Worm (Caenorhabditis elegans) whole organism, L4/young adult: ENCODE results near the gene str-35.

Experiments used
- W03F9.2 ChIP-seq: fragments of 150-350 bp; optimal IDR thresholded peaks from 2 replicates; lab custom pipeline; 2014; ENCODE audit warnings: missing biosample characterization, missing genetic modification characterization
- dao-5 ChIP-seq: sonication (generic microtip); optimal IDR thresholded peaks from 2 replicates; lab custom pipeline; 2016; ENCODE audit warnings: missing genotype, missing genetic modification characterization, moderate library complexity, missing compliant biosample characterization
- him-1 ChIP-seq: sonication (generic microtip); optimal IDR thresholded peaks from 2 replicates; lab custom pipeline; 2016; ENCODE audit warnings: missing genotype, missing genetic modification reagents, missing genetic modification characterization, missing compliant biosample characterization

str-35 gene

DNA sequence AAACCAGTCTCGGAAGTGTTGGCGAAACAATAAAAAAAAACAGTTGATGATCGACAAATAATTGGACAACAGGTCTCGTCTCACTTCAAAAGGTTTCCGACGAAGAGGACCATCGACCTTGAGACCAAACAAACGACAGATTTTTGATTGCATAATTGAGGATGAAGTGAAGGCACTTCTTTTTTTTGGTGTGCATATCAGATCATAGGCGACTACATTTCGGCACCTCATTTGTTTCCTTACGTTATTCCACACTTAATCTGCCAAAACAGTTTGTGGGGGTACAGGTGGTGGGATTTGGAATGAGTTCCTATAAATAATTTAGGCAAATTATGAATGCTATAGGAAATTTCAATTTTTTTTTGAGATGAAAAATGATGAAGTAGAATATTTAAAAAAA, 12.0 kb downstream of the str-35 start:
- TF ChIP-seq dao-5 (tag; lab: Kevin White, UChicago) = no peak
- no peak for TF ChIP-seq W03F9.2 (tag; lab: Kevin White, UChicago)
- no peak for TF ChIP-seq him-1 (tag; lab: Kevin White, UChicago)

DNA sequence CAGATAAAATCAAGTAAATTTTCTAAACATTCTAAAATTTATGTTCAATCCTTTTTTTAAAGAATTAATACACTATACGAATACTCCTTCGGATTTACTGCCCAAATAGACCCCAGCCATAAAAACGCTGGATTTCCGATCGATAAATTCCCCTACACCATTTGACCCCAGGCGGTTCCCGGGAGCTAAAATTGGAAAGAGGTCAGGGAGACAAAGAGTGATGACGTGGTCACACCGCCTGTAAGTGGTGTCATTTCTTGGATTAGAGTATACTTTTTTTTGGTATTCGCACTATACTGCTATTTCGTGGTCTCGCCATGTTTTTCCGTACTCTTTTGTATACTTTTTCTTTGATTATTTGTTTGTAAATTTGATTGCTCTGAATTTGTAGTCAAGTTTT, 13.2 kb downstream of the str-35 start:
- TF ChIP-seq W03F9.2 (tag; lab: Kevin White, UChicago) = no peak
- no peak for TF ChIP-seq him-1 (tag; lab: Kevin White, UChicago)
- TF ChIP-seq dao-5 (tag; lab: Kevin White, UChicago) = no peak

DNA sequence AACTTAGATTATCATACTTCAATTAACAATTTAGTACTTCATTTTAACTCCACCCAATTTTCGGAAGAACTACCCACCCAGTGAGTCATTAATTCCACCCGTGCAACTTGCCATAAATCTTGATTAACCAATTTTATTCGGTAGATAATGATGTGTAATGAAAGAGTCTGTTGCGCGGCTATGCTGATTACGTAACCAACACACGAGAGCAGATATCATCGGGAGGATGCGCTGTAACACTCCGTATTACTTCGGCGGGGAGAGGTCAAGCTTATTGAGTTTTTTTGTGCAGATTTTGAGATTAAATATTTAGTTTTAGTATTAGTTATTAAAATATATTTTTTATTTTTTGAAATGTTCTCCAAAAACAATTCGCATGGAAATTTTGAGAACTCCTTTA, 14.3 kb downstream of the str-35 start:
- no peak for TF ChIP-seq W03F9.2 (tag; lab: Kevin White, UChicago)

DNA sequence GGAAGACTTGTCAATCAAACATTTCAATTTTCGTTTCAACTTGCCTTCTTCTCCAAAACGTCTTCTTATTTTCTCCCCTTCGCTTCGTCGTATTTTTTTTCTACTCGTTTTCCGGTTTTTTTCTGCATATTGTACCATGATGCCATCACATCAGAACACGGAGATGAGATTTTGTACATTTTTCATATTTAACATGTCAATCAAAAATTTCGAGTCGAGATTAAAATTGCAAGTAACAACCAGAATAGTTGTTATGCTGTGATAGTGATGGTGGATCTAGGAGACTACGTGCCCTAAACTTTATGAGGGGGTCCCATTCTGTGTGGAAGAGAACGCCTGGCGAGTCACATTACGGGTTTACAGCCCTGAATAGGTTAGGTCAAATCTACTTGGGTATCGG, 15.2 kb downstream of the str-35 start:
- TF ChIP-seq him-1 (tag; lab: Kevin White, UChicago) (no peak), dao-5 (tag; lab: Kevin White, UChicago) (no peak), W03F9.2 (tag; lab: Kevin White, UChicago) (no peak)

DNA sequence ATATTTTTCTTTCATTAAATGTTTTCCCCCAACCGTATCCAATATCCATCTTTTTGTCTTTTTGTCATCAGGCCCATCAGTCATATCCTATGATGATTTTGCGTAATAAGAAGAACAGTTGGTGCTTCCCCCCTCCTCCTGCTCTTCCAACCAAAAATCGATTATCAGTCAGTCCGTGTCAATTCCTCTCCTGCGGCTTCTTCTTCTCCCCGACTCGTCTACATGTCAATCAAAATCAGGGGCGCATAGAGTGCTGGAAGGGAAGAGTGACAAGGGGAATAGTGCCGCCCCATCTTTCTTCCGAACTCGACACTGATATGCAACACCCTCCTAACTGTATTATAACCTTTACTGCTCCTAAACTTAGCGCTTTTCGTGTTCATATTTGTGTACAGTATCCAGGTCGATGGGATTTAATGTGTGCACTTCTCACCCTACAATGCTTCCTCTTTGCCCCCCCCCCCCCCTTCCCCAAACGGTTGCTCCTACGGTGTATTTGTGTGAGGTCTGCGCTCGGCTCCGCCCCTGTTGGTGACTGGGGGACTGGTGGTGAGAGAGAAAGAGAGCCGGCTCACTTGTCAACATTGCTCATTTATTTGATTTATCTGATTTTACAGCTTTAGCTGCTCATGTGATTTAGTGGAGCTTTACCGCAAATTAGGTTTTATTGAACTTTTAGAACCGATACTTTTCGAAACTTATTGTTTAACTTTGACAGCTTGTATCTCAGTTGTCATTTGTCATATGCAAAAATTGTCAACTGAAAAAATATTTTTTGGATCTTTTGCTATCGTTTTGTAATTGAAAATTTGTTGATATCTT, 16.8 kb downstream of the str-35 start:
- TF ChIP-seq W03F9.2 (tag; lab: Kevin White, UChicago) (no peak), him-1 (tag; lab: Kevin White, UChicago) (no peak), dao-5 (tag; lab: Kevin White, UChicago) (no peak)

DNA sequence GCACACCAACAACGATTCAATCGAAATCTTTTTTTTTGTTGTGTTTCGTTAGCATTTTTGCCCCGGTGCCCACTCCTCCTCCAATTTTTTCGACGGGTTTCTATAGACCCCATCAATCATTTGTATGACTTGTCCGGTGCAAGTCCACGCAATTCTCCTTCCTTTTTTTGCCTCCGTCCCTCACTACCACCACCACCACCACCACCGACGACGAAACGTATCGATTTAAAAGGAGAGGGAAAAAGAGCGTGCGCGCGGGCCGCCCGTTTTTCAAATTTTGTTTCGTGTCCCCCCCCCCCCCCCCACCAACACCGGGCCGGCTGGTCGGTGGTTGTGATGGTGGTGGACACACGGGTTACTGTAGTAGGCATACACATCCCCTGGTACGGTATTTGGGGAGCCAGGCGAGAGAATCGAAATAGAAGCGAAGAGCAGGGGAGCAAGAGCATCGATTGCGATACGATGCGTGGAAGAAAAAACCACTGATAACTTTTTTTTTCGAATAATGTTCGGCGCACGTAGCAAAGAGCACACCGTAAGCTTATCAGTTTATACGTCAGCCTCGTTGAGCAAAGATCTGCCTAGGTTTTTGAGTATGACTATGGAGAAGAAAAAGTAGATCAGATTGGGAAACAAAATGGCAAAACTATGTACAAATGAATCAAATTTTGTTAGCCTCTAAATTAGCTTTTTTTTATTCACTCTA, 20.6 kb downstream of the str-35 start:
- no peak for TF ChIP-seq dao-5 (tag; lab: Kevin White, UChicago)
- no peak for TF ChIP-seq him-1 (tag; lab: Kevin White, UChicago)
- no peak for TF ChIP-seq W03F9.2 (tag; lab: Kevin White, UChicago)

DNA sequence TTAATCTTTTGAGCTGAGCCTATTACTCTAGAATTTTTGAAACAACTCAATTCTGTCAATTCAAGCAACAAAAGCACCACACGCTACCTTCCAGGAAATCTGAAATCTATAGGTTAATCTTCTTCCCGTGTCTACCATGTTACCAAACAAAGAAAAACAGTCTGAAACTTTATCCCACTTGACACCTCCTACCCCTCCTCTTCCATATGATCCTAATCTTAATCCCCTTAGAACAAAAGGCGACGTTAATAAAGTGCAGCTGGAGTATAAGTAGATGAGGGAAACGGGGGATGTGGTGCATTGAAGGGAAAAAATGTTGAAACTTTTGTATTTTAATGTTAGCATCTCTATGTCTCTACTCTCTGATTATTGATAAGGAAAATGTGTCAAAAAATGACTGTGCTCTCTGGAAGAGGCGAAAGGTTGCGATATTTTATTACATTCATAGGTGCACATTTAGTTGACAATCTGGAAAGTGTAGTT, 21.5 kb downstream of the str-35 start:
- TF ChIP-seq him-1 (tag; lab: Kevin White, UChicago) (no peak), dao-5 (tag; lab: Kevin White, UChicago) (no peak), W03F9.2 (tag; lab: Kevin White, UChicago) (no peak)

DNA sequence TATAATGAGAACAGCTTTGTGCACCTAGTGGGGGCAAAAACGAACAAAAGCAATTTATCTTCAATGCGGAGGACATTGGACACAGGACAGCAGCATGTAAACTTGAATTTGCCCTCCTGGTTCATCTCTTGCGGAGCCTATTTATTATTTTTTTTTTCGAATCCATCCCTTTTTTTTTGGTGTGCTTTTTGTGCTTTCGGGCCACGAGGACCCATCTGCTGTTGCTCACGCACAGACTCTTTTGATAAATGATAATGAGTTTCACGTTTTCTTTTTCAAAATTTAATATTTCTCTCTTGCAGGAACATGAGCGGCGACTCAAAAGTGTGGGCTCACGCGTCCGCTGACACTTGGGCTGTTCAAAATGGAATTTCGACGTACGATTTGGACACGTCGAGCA, 22.5 kb downstream of the str-35 start, which contains the start of gene unc-62:
unc-62 (plus strand) TSS at position 301 of the 400 bp plus-strand sequence.
- no peak for TF ChIP-seq W03F9.2 (tag; lab: Kevin White, UChicago)
- TF ChIP-seq him-1 (tag; lab: Kevin White, UChicago) = no peak
- TF ChIP-seq dao-5 (tag; lab: Kevin White, UChicago) = no peak

DNA sequence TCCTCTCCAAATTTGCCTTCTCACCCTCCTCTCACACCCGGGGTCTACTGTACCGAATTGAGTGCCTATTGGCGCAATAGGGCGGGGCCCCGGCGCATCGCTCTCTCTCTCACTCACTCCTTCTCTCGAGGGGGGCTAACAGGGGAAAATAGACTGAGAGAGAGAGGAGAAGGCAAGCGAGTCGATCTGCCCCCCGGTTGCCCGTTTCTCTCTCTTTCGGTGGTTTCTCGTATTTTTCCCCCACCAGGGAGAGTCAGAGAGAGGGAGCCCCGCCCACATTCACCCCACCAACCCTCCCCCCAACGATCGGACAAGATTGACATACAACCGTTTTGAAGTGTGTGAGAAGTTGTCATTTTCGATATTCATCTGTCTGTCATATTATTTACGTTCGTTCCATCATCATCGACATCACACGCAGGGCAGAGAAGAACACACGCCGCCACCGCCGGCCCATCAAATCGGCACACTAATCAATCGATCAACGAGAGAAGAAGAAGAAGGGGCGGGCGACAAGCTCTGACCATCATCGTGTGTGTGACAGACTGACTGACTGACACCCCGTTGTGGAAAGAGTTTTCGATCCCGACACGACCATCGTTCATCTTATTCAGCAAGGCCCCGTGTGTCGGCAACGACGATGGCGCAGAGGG, 24.6 kb downstream of the str-35 start:
- no peak for TF ChIP-seq dao-5 (tag; lab: Kevin White, UChicago)
- peak; percentile 29 for TF ChIP-seq him-1 (tag; lab: Kevin White, UChicago)

DNA sequence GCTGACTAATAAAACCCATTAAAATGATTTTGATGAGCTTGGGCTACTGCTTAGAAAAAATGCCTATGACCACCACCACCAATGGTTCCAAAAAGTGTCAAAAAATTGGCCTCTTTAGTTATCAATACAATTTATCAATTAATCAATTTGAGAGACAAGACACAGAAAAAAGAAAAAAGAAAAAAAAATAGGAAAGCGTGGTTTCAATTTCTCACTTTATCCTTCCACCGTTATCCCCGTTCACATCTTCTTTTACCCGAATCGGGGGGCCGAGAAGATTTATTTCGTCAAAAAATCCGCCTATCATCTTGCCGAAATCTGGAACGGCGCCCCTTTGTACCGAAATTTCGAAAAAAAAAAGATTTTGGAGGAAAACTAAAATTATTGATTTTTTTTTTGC, 26.1 kb downstream of the str-35 start:
- no peak for TF ChIP-seq W03F9.2 (tag; lab: Kevin White, UChicago)
- TF ChIP-seq dao-5 (tag; lab: Kevin White, UChicago) = no peak
- no peak for TF ChIP-seq him-1 (tag; lab: Kevin White, UChicago)

DNA sequence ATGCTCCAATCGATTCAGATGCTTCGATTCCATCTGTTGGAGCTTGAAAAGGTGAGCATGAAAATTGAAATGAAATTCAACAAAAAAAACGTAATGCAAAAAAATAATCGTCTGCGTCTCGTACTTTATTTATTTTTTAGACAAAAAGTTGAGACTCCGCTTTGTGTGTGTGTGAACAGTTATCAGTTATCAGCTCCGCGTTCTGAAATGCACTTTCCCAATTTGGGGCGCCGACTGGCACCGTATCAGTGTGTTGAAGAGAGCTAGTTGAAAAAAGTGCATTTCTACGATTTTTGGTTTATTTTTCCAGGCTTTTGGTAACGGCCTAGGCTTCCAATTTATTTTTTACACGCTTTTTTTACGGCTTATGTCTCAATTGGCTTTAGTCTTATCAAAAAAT, 27.3 kb downstream of the str-35 start:
- TF ChIP-seq W03F9.2 (tag; lab: Kevin White, UChicago) = no peak
- TF ChIP-seq him-1 (tag; lab: Kevin White, UChicago) = no peak
- no peak for TF ChIP-seq dao-5 (tag; lab: Kevin White, UChicago)

DNA sequence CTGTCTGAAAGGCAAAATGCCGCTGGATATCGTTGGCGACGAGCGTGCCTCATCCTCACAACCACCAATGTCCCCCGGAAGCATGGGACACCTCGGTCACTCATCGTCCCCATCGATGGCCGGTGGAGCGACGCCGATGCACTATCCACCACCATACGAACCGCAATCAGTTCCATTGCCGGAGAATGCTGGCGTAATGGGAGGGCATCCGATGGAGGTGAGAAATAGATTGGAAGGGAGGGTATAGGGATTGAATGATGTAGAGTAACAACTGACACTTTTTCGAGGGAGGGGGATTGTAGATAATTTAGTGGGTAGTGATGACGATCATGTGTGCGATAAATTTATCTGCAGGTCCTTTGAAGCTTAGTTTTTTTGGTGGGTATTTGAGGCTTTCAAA, 28.0 kb downstream of the str-35 start:
- TF ChIP-seq W03F9.2 (tag; lab: Kevin White, UChicago) (no peak), him-1 (tag; lab: Kevin White, UChicago) (no peak), dao-5 (tag; lab: Kevin White, UChicago) (no peak)

DNA sequence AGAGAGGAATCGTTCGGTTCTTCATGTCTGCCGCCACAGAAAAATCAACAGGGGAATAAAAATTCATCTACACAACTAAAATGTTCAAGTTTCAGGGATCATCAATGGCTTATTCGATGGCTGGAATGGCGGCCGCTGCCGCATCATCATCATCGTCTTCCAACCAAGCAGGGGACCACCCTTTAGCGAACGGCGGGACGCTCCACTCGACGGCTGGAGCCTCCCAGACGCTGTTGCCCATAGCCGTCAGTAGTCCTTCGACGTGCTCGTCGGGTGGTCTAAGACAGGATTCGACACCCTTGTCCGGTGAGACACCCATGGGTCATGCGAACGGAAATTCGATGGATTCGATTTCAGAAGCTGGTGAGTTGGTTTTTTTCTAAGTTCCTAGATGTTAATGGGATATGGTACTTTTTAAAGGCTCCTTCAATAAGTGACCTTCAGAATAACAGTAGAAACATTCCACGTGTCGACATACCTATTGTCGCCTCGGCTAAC, 29.3 kb downstream of the str-35 start:
- TF ChIP-seq him-1 (tag; lab: Kevin White, UChicago) (no peak), W03F9.2 (tag; lab: Kevin White, UChicago) (no peak)
